Worm (Caenorhabditis elegans) whole organism, L1 larva: Measurements from ENCODE around the gene irld-67.

ENCODE experiments used
- aly-2 ChIP-seq: fragments of 150-350 bp; optimal IDR thresholded peaks from 2 replicates; lab custom pipeline; 2014; ENCODE audit warnings: missing biosample characterization, missing genetic modification characterization
- ceh-90 ChIP-seq: sonication (generic microtip); optimal IDR thresholded peaks from 2 replicates; lab custom pipeline; 2016; ENCODE audit warnings: missing genetic modification characterization, missing compliant biosample characterization
- dpl-1 ChIP-seq, 3 experiments: fragments of 150-350 bp in 2 of 3; sonication (generic microtip) in 1 of 3; optimal IDR thresholded peaks; 2 replicates each; lab custom pipeline; 2014 to 2017; ENCODE audit warnings: missing biosample characterization in 3 of 3, missing genetic modification characterization in 3 of 3, missing genetic modification reagents in 3 of 3
- egl-13 ChIP-seq: sonication (generic microtip); optimal IDR thresholded peaks from 2 replicates; lab custom pipeline; 2016; ENCODE audit warnings: missing genotype, missing genetic modification reagents, missing genetic modification characterization, missing compliant biosample characterization
- egl-27 ChIP-seq, 2 experiments: fragments of 150-350 bp in 1 of 2; sonication (generic microtip); optimal IDR thresholded peaks; 3 replicates each; lab custom pipeline; 2017 to 2018; ENCODE audit warnings: missing biosample characterization in 2 of 2, missing genetic modification characterization in 2 of 2, missing genetic modification reagents in 2 of 2
- elt-2 ChIP-seq: sonication (generic microtip); optimal IDR thresholded peaks from 2 replicates; lab custom pipeline; 2016; ENCODE audit warnings: missing genetic modification characterization, mild to moderate bottlenecking, inconsistent platforms, missing compliant biosample characterization, missing genetic modification reagents
- fkh-10 ChIP-seq: sonication (generic microtip); optimal IDR thresholded peaks from 2 replicates; lab custom pipeline; 2017; ENCODE audit warnings: missing biosample characterization, missing genetic modification reagents, missing genetic modification characterization
- jun-1 ChIP-seq: fragments of 150-350 bp; optimal IDR thresholded peaks from 2 replicates; lab custom pipeline; 2014; ENCODE audit warnings: missing biosample characterization, missing genetic modification reagents, missing genetic modification characterization
- nhr-11 ChIP-seq: fragments of 150-350 bp; optimal IDR thresholded peaks from 2 replicates; lab custom pipeline; 2014; ENCODE audit warnings: missing biosample characterization, missing genetic modification characterization
- nhr-20 ChIP-seq: sonication (generic microtip); optimal IDR thresholded peaks from 2 replicates; lab custom pipeline; 2016; ENCODE audit warnings: mild to moderate bottlenecking, missing genetic modification characterization, missing compliant biosample characterization
- nhr-28 ChIP-seq: fragments of 150-350 bp; optimal IDR thresholded peaks from 2 replicates; lab custom pipeline; 2014; ENCODE audit warnings: missing biosample characterization, missing genetic modification characterization
- nhr-76 ChIP-seq: sonication (generic microtip); optimal IDR thresholded peaks from 2 replicates; lab custom pipeline; 2017; ENCODE audit warnings: missing biosample characterization, missing genetic modification characterization
- pax-3 ChIP-seq: fragments of 200-800 bp; sonication (Bioruptor generic); optimal IDR thresholded peaks from 2 replicates; lab custom pipeline; 2018; ENCODE audit warnings: mild to moderate bottlenecking, missing genetic modification characterization, moderate library complexity, missing compliant biosample characterization
- unc-62 ChIP-seq: fragments of 150-350 bp; optimal IDR thresholded peaks from 2 replicates; lab custom pipeline; 2014; ENCODE audit warnings: missing biosample characterization, missing genetic modification reagents, missing genetic modification characterization

DNA sequence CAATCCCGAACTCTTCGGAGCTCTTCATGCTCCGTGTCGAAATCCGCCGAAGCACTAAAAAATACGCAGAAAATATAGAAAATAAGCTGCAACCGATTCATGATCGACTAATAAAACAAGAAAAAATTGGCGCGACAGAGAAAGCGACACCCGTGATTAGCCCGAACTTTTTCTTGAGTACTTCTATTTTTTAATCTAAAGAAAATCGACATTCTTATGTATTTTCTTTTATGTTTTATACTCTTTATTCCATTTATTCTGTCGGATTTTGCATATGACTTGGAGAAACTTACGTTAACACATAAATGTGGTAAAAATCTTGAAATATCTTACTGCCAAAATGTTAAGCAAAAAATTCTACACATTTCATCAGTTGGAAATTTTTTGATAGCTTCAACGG, 9.7 kb upstream of the irld-67 start, which contains the start of the genes irld-50 and irld-49:
- TF ChIP-seq dpl-1 (GFP tag; optimal IDR thresholded peaks at IDR 0.05; lab: Kevin White, UChicago) (no peak), jun-1 (tag; lab: Kevin White, UChicago) (no peak), ceh-90 (tag; lab: Kevin White, UChicago) (no peak), aly-2 (tag; lab: Kevin White, UChicago) (no peak), nhr-28 (no peak), egl-27 (tag; optimal IDR thresholded peaks at IDR 0.05; lab: Kevin White, UChicago) (no peak), elt-2 (no peak), nhr-20 (tag; lab: Kevin White, UChicago) (no peak), nhr-76 (tag; lab: Kevin White, UChicago) (no peak), pax-3 (tag; lab: Kevin White, UChicago) (no peak), egl-13 (tag; lab: Kevin White, UChicago) (no peak), fkh-10 (GFP tag; lab: Kevin White, UChicago) (no peak), unc-62 (GFP tag; lab: Kevin White, UChicago) (no peak), nhr-11 (tag; lab: Kevin White, UChicago) (no peak)
